Worm (Caenorhabditis elegans): ENCODE measurements around the gene Y49E10.29.

DNA sequence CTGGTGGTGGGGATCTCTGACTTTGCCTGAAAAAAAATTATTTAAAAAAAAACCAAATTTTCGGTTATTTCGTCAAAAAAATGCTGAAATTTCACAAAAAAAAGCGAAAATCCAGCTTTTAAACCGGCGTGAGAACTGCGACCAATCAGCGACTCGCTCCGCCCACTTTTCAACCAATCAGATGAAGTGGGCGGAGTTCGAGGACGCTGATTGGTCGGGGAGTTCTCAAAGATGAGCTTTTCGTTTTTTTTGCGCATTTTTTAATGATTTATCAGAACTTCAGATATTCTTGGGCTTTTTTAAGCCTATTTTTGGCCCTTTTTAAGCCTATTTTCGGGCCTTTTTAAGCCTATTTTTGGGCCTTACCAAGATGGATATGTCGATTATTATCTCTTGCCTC lies 48.7 kb upstream of the Y49E10.29 start:
- TF ChIP-seq Y95B8A.8 (GFP tag; IDR thresholded peaks at IDR 0.05) (no peak), egrh-3 (GFP tag; IDR thresholded peaks at IDR 0.05) (no peak), attf-6 (GFP tag; IDR thresholded peaks at IDR 0.05) (no peak), B0336.3 (GFP tag; IDR thresholded peaks at IDR 0.05) (no peak), ceh-100 (GFP tag; IDR thresholded peaks at IDR 0.05) (no peak), him-1 (tag; optimal IDR thresholded peaks at IDR 0.05) (no peak), lsy-27 (tag; optimal IDR thresholded peaks at IDR 0.05; ENCODE audit: borderline replicate concordance, insufficient read depth) (no peak), nhr-90 (tag; optimal IDR thresholded peaks at IDR 0.05) (no peak)
